Worm (Caenorhabditis elegans): ENCODE data around the gene C33F10.14.

C33F10.14 gene

DNA sequence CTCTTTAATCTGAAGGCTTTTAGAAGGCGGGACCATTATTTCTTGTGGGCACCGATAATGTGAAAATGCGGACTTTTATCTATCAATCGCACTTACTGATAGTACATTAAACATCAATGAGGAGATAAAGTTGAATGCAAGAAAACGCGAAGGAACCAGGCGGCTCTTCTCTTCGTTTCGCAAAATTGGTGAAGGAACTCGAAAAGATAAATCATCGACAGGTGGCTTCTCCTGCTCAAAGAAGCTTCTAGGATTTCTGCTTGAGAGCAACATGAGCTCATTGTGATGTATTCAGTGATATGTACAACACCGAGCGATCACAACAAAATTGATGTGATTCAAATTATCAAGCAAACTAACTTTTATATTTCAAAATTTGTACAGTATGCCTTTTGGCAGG lies 8.6 kb downstream of the C33F10.14 start:
- TF ChIP-seq ces-1 (GFP tag; optimal IDR thresholded peaks at IDR 0.05) (no peak), lin-13 (tag; optimal IDR thresholded peaks at IDR 0.05) (no peak), unc-39 (tag; optimal IDR thresholded peaks at IDR 0.05) (no peak), drap-1 (GFP tag; optimal IDR thresholded peaks at IDR 0.05) (no peak), unc-62 (GFP tag; optimal IDR thresholded peaks at IDR 0.05) (peak; percentile 81), unc-120 (tag; optimal IDR thresholded peaks at IDR 0.05; ENCODE audit: poor library complexity, severe bottlenecking) (peak; percentile 78), mab-5 (tag; optimal IDR thresholded peaks at IDR 0.05) (no peak), mls-2 (tag; optimal IDR thresholded peaks at IDR 0.05) (no peak), sptf-1 (tag; optimal IDR thresholded peaks at IDR 0.05) (no peak), hlh-1 (tag; optimal IDR thresholded peaks at IDR 0.05) (peak; percentile 66), snpc-4 (tag; optimal IDR thresholded peaks at IDR 0.05) (no peak), tbx-8 (GFP tag; optimal IDR thresholded peaks at IDR 0.05) (no peak), mep-1 (tag; optimal IDR thresholded peaks at IDR 0.05) (no peak), ham-2 (GFP tag; optimal IDR thresholded peaks at IDR 0.05) (no peak), ceh-43 (GFP tag; optimal IDR thresholded peaks at IDR 0.05) (no peak), flh-1 (GFP tag; optimal IDR thresholded peaks at IDR 0.05) (no peak), pha-4 (tag; optimal IDR thresholded peaks at IDR 0.05) (no peak), elt-1 (tag; optimal IDR thresholded peaks at IDR 0.05; ENCODE audit: borderline replicate concordance, insufficient read depth) (no peak), sem-2 (GFP tag; optimal IDR thresholded peaks at IDR 0.05) (no peak), nhr-76 (tag; optimal IDR thresholded peaks at IDR 0.05) (no peak), bed-3 (GFP tag; optimal IDR thresholded peaks at IDR 0.05) (no peak), ceh-83 (GFP tag; optimal IDR thresholded peaks at IDR 0.05) (no peak), ztf-11 (tag; optimal IDR thresholded peaks at IDR 0.05) (no peak)

DNA sequence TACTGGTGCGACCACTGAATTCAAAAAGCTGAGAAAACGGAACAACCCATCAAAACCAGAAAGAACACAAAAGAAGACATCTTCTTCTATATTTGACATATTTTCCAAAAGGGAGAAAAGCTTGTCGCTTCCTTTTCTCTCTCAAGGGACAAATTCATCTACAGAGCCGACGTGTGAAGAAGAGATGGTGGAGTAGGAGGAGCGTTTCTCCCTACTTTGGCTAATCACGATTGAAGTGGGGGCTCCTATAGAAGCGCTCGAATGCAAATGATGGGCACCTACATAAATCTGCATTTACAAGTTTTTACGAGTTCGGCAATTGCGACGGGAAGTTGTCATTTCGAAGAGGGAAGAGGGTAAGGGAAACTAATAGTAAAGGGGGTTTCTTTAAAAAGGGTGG lies 9.1 kb downstream of the C33F10.14 start:
- no peak for TF ChIP-seq mls-2 (tag; optimal IDR thresholded peaks at IDR 0.05)
- TF ChIP-seq lin-32 (GFP tag; optimal IDR thresholded peaks at IDR 0.05): no peak
- TF ChIP-seq unc-120 (tag; optimal IDR thresholded peaks at IDR 0.05; ENCODE audit: poor library complexity, severe bottlenecking): no peak
- TF ChIP-seq nhr-237 (tag; optimal IDR thresholded peaks at IDR 0.05): no peak
- peak; percentile 12 for TF ChIP-seq ces-1 (GFP tag; optimal IDR thresholded peaks at IDR 0.05)
- TF ChIP-seq lin-13 (tag; optimal IDR thresholded peaks at IDR 0.05): no peak

DNA sequence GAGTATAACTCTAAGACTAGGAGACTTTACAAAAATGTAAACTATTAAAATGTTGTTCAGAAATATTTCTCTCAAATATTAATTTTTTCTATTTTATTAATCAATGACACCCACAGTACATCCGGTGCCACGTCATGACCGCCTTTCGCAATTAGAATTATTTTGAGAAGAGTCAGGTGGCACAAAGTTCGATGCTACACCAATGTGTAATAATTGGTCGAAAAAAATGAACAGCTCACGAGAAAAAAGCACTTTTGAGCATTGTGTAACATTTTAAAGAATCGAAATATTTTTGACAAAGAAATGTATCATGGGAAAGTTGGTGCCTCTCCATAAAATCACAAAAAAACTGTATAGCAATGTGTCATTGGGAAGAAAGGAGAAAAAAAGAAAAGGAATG lies 9.6 kb downstream of the C33F10.14 start:
- TF ChIP-seq mab-5 (tag; optimal IDR thresholded peaks at IDR 0.05) (no peak), ztf-11 (tag; optimal IDR thresholded peaks at IDR 0.05) (no peak), nhr-2 (tag; optimal IDR thresholded peaks at IDR 0.05) (no peak), M03D4.4 (tag; optimal IDR thresholded peaks at IDR 0.05) (no peak), nhr-12 (tag; optimal IDR thresholded peaks at IDR 0.05) (no peak), hlh-1 (tag; optimal IDR thresholded peaks at IDR 0.05) (peak; percentile 27), pha-4 (tag; optimal IDR thresholded peaks at IDR 0.05) (no peak), ceh-43 (GFP tag; optimal IDR thresholded peaks at IDR 0.05) (no peak)

DNA sequence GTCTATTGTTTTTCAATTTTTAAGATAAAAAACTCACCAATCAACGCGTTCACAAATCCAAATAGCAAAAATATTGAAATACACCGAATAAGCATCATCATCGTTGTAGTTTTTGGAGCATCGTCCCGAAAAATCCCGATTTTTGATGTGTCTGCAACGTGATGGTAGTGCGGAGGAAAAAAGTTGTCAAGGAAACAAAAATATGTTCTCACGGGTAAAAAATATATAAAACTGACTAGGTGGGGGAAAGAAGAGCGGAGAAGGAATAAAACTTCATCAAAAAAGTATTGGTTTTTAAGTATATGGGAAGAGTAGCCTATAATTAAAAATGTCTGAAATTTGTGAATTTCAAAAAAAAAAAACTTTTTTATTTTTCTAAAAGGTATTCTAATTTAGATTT lies 14.8 kb downstream of the C33F10.14 start, which contains the start of gene rig-6:
TSS of gene rig-6 (minus strand) at position 101 of the 400 bp plus-strand sequence.
- TF ChIP-seq unc-120 (tag; optimal IDR thresholded peaks at IDR 0.05; ENCODE audit: poor library complexity, severe bottlenecking): no peak
- no peak for TF ChIP-seq nhr-2 (tag; optimal IDR thresholded peaks at IDR 0.05)
- TF ChIP-seq hlh-1 (tag; optimal IDR thresholded peaks at IDR 0.05): no peak
- TF ChIP-seq unc-39 (tag; optimal IDR thresholded peaks at IDR 0.05): no peak
- TF ChIP-seq snpc-4 (tag; optimal IDR thresholded peaks at IDR 0.05): no peak
- TF ChIP-seq M03D4.4 (tag; optimal IDR thresholded peaks at IDR 0.05): no peak
- TF ChIP-seq sem-2 (GFP tag; optimal IDR thresholded peaks at IDR 0.05): no peak
- no peak for TF ChIP-seq flh-1 (GFP tag; optimal IDR thresholded peaks at IDR 0.05)
- no peak for TF ChIP-seq zip-8 (tag; optimal IDR thresholded peaks at IDR 0.05)
- no peak for TF ChIP-seq ceh-43 (GFP tag; optimal IDR thresholded peaks at IDR 0.05)

DNA sequence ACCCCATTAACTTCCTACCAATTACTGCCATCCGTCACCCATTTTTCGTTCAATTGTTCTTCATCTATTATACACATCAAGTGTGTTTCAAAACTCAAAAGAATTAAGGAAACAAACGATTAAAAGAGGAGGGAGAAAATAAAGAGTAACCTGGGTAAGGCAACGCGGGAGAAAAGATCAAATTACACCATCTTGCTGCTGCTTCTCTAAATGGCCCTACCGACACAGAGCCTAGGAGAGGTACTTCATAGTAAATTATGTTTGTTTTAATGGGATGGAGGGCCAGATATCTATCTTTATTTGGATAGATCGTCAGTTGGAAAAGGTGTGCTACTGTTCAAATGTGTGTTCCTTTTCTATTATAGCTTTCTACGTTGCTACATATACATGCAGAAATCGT lies 18.2 kb downstream of the C33F10.14 start:
- TF ChIP-seq lin-32 (GFP tag; optimal IDR thresholded peaks at IDR 0.05) (no peak), lin-13 (tag; optimal IDR thresholded peaks at IDR 0.05) (no peak), ham-2 (GFP tag; optimal IDR thresholded peaks at IDR 0.05) (no peak), tbx-8 (GFP tag; optimal IDR thresholded peaks at IDR 0.05) (no peak), M03D4.4 (tag; optimal IDR thresholded peaks at IDR 0.05) (no peak)

DNA sequence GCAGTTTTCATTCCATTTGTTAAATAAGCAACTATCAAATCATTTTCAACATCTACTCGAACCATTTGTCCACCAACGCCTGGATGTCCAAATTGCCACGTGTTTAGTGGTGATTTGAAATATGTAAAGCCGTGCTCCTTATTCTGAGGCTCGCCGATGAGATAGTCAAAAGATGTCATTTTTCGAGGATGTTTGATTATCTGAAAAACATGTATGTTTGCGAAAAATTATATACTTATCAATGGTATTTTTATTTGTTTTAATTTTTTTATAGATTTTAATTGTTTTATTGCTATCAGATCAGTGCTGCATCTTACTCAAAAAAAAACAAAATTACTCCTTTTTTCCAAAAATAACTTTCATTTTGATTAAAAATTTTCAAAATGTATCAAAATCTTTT lies 21.6 kb downstream of the C33F10.14 start:
- TF ChIP-seq bed-3 (GFP tag; optimal IDR thresholded peaks at IDR 0.05) (no peak), flh-1 (GFP tag; optimal IDR thresholded peaks at IDR 0.05) (no peak), drap-1 (GFP tag; optimal IDR thresholded peaks at IDR 0.05) (no peak), ztf-11 (tag; optimal IDR thresholded peaks at IDR 0.05) (no peak), unc-39 (tag; optimal IDR thresholded peaks at IDR 0.05) (no peak), nhr-28 (tag; optimal IDR thresholded peaks at IDR 0.05) (no peak), blmp-1 (tag; optimal IDR thresholded peaks at IDR 0.05) (no peak), tbx-8 (GFP tag; optimal IDR thresholded peaks at IDR 0.05) (no peak), sptf-1 (tag; optimal IDR thresholded peaks at IDR 0.05) (no peak), snpc-4 (tag; optimal IDR thresholded peaks at IDR 0.05) (no peak), lin-13 (tag; optimal IDR thresholded peaks at IDR 0.05) (no peak), nhr-76 (tag; optimal IDR thresholded peaks at IDR 0.05) (no peak), zip-8 (tag; optimal IDR thresholded peaks at IDR 0.05) (no peak), elt-1 (tag; optimal IDR thresholded peaks at IDR 0.05; ENCODE audit: borderline replicate concordance, insufficient read depth) (no peak), lin-32 (GFP tag; optimal IDR thresholded peaks at IDR 0.05) (no peak), unc-62 (GFP tag; optimal IDR thresholded peaks at IDR 0.05) (no peak), mep-1 (tag; optimal IDR thresholded peaks at IDR 0.05) (no peak), ceh-39 (tag; optimal IDR thresholded peaks at IDR 0.05) (no peak), hlh-1 (tag; optimal IDR thresholded peaks at IDR 0.05) (no peak)

Measured in whole organism, mixed stage, embryonic.